Worm (Caenorhabditis elegans): ENCODE results near the gene R08C7.5.

R08C7.5 gene

DNA sequence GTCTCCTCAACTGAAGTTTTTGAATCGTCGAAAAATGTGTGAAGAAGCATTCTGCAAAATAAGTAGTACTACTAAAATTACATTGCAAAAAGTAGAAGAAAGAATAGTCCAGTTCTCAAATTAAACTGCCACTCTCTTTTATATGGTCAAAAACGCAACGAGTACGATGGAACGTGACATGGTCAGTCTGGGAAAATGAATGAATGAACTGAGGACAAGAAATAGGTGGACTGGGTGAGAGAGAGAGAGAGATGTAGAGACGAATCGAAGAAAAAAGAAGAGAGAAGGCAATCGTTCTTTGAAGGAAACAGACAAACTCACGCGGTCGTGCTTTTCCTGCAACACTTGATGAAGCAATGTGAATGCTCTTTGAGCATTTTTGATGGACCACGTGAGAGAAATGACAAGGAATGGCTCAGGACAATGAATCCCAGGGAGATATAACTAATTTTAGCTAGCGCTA is 47.0 kb downstream of the R08C7.5 start, which contains the start of gene M01H9.3:
TSS of gene M01H9.3 (minus strand) at position 51 of the 463 bp plus-strand sequence.
- TF ChIP-seq lin-13 (tag; optimal IDR thresholded peaks at IDR 0.05) (no peak), unc-120 (tag; optimal IDR thresholded peaks at IDR 0.05; ENCODE audit: poor library complexity, severe bottlenecking) (peak; percentile 35), mep-1 (tag; optimal IDR thresholded peaks at IDR 0.05) (peak; percentile 19), unc-62 (GFP tag; optimal IDR thresholded peaks at IDR 0.05) (no peak), hlh-1 (tag; optimal IDR thresholded peaks at IDR 0.05) (no peak), unc-39 (tag; optimal IDR thresholded peaks at IDR 0.05) (no peak), elt-1 (tag; optimal IDR thresholded peaks at IDR 0.05; ENCODE audit: borderline replicate concordance, insufficient read depth) (no peak), ceh-39 (tag; optimal IDR thresholded peaks at IDR 0.05) (no peak)

DNA sequence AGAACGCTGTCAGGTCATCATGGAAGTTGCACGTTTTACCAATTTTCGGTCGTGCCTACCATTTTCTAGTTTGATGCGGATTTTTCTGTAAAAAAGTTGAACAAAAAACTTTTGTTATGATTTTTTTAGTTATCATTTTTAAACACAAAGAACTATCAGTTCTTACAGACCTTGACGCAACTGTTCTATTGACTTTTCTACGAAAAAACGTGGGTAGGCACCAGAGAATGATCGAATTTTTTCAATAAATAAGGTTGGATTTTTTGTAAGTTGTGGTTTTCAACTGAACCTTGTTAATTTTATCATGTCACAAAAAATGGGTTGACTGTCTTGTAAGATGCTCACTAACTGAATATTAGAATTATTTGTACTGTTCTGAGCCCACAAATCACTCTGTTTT is 48.6 kb downstream of the R08C7.5 start:
- TF ChIP-seq mab-5 (tag; optimal IDR thresholded peaks at IDR 0.05) (no peak), zip-8 (tag; optimal IDR thresholded peaks at IDR 0.05) (no peak), ham-2 (GFP tag; optimal IDR thresholded peaks at IDR 0.05) (no peak), elt-3 (tag; optimal IDR thresholded peaks at IDR 0.05) (no peak), nhr-28 (tag; optimal IDR thresholded peaks at IDR 0.05) (no peak), mls-2 (tag; optimal IDR thresholded peaks at IDR 0.05) (no peak), bed-3 (GFP tag; optimal IDR thresholded peaks at IDR 0.05) (no peak), ztf-11 (tag; optimal IDR thresholded peaks at IDR 0.05) (no peak), hlh-1 (tag; optimal IDR thresholded peaks at IDR 0.05) (no peak), lin-32 (GFP tag; optimal IDR thresholded peaks at IDR 0.05) (no peak), flh-1 (GFP tag; optimal IDR thresholded peaks at IDR 0.05) (no peak), unc-120 (tag; optimal IDR thresholded peaks at IDR 0.05; ENCODE audit: poor library complexity, severe bottlenecking) (no peak)

DNA sequence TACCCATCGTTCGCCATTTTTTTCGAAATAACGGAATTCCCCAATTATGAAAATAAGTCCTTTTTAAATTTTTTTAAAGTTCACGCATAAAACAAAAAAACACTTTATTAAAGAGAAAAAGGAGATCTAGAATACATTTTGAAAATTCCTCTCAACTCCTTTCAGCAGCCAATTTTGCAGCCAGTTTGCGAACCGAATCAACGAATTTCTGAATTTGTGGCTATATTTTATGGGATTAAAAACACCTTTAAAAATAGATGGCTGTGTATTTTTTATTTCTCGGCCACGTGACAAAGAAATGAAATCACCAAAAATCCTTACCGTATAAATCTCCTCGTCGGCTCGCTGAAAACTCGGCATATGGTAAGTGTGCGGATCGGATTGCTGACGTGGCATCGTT is 50.0 kb downstream of the R08C7.5 start, which contains the start of gene M01H9.10:
TSS of gene M01H9.10 (minus strand) at position 101 of the 400 bp plus-strand sequence.
- TF ChIP-seq drap-1 (GFP tag; optimal IDR thresholded peaks at IDR 0.05): no peak
- TF ChIP-seq ceh-83 (GFP tag; optimal IDR thresholded peaks at IDR 0.05): no peak
- TF ChIP-seq sptf-1 (tag; optimal IDR thresholded peaks at IDR 0.05): no peak
- no peak for TF ChIP-seq nhr-12 (tag; optimal IDR thresholded peaks at IDR 0.05)

DNA sequence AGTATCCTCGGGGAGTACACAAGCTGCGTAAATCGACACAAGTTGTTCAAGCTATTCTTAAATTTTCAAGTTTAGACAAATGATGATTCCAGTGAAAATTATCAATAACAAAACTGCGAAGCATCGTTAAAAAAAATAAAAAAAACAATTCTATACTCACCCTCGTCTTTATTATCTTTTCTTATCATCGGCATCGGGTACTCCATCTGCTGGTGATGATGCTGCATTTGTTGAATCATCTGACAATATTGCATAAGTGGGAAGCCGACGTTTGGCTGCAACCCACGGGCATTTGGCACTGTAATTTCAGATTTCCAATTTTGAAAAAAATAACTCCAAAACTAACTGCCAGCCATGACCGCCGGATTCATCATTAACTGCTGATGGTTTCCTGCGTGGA is 51.3 kb downstream of the R08C7.5 start:
- no peak for TF ChIP-seq mab-5 (tag; optimal IDR thresholded peaks at IDR 0.05)
- TF ChIP-seq unc-120 (tag; optimal IDR thresholded peaks at IDR 0.05; ENCODE audit: poor library complexity, severe bottlenecking): no peak
- TF ChIP-seq nhr-12 (tag; optimal IDR thresholded peaks at IDR 0.05): no peak
- no peak for TF ChIP-seq nhr-2 (tag; optimal IDR thresholded peaks at IDR 0.05)
- no peak for TF ChIP-seq zip-8 (tag; optimal IDR thresholded peaks at IDR 0.05)
- TF ChIP-seq nhr-237 (tag; optimal IDR thresholded peaks at IDR 0.05): no peak
- TF ChIP-seq elt-3 (tag; optimal IDR thresholded peaks at IDR 0.05): no peak
- no peak for TF ChIP-seq cnd-1 (tag; optimal IDR thresholded peaks at IDR 0.05)
- TF ChIP-seq mep-1 (tag; optimal IDR thresholded peaks at IDR 0.05): no peak
- TF ChIP-seq ces-1 (GFP tag; optimal IDR thresholded peaks at IDR 0.05): no peak
- no peak for TF ChIP-seq ztf-11 (tag; optimal IDR thresholded peaks at IDR 0.05)
- no peak for TF ChIP-seq M03D4.4 (tag; optimal IDR thresholded peaks at IDR 0.05)
- TF ChIP-seq sem-2 (GFP tag; optimal IDR thresholded peaks at IDR 0.05): no peak
- no peak for TF ChIP-seq sptf-1 (tag; optimal IDR thresholded peaks at IDR 0.05)
- no peak for TF ChIP-seq lin-32 (GFP tag; optimal IDR thresholded peaks at IDR 0.05)
- TF ChIP-seq snpc-4 (tag; optimal IDR thresholded peaks at IDR 0.05): no peak
- TF ChIP-seq lin-13 (tag; optimal IDR thresholded peaks at IDR 0.05): no peak
- no peak for TF ChIP-seq flh-1 (GFP tag; optimal IDR thresholded peaks at IDR 0.05)
- no peak for TF ChIP-seq blmp-1 (tag; optimal IDR thresholded peaks at IDR 0.05)
- TF ChIP-seq mls-2 (tag; optimal IDR thresholded peaks at IDR 0.05): no peak

Measured in whole organism, mixed stage, embryonic.